Fruit fly (Drosophila melanogaster): ENCODE data around the gene c12.1.

The c12.1 gene

DNA sequence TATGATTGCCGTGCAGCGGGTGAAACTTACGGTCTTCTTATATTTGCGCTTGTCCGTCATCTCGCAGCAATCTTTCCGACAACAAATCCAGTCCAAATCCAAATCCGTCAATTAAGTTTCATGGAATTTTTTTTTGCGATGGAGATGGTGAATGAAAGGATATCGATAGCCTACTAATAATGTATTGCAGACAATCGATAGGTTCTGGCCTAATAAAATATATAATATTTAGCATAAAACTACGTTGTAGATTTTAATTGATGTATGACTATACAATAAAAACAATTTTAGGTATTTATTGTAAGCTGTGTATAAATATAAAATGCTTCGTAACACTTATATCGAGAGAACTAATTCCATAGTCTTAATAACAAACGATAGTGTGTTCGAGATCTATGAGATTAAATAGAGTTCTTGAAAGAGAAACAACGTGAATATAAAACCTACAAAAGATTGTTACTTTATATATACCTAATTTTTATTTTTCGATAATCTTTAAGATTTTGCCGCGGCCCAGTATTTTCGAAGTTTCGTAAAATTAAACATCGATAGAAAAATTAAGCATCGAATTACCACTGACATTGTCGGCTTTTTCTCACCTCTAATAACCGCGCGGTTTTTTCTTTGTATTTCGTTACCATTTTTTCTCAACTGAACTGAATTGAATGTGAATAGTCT, 46.1 kb downstream of the c12.1 start, which contains the start of the genes Cfp1 and Aladin:
Gene Cfp1, minus strand, starts transcription at position 131 of the 678 bp plus-strand sequence.
Gene Aladin, plus strand, starts transcription at position 584 of the 678 bp plus-strand sequence.
- TF ChIP-seq fd96Ca (GFP tag; IDR thresholded peaks at IDR 0.05) (no peak), CG14655 (GFP tag; optimal IDR thresholded peaks at IDR 0.05) (no peak), CG9948 (tag; optimal IDR thresholded peaks at IDR 0.05) (no peak), CG10348 (GFP tag; IDR thresholded peaks at IDR 0.05) (no peak), CG17806 (tag; optimal IDR thresholded peaks at IDR 0.05) (no peak), CG15710 (tag; optimal IDR thresholded peaks at IDR 0.05) (no peak), Pif1A (GFP tag; optimal IDR thresholded peaks at IDR 0.05) (no peak), gl (tag; optimal IDR thresholded peaks at IDR 0.05) (no peak), rn (GFP tag; IDR thresholded peaks at IDR 0.05) (no peak), CG34367 (tag; optimal IDR thresholded peaks at IDR 0.05) (no peak)

DNA sequence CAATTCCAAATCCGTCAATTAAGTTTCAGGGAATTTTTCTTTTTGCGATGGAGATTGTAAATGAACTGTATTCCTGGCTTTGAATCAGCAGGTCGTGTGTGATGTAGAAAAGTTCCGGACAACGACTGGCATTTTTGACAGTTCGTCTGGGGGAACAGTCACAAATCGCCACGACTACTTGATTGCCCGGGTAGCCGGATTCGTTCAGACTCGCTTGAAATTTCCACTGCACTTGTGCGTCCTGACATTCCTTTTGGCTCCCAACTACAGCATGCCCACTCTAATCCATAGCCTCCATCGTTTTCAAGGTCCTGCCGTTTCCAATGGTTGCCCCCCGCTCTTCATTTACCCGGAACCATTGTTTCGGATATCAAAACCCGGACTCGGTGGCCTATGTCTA, 49.2 kb downstream of the c12.1 start, which contains the start of gene CG17440:
Gene CG17440, minus strand, starts transcription at position 101 of the 400 bp plus-strand sequence.
- TF ChIP-seq Ets98B (GFP tag; IDR thresholded peaks at IDR 0.05) (no peak), CG4496 (GFP tag; IDR thresholded peaks at IDR 0.05) (no peak), fd96Ca (GFP tag; IDR thresholded peaks at IDR 0.05) (no peak), CG9948 (tag; optimal IDR thresholded peaks at IDR 0.05) (no peak), CG32121 (GFP tag; IDR thresholded peaks at IDR 0.05) (no peak), CG12605 (GFP tag; IDR thresholded peaks at IDR 0.05) (no peak), Pif1A (GFP tag; optimal IDR thresholded peaks at IDR 0.05) (no peak)

Data from whole organism, pupa.